Fruit fly (Drosophila melanogaster) whole organism, wandering third instar larva: ENCODE data around the gene senju.

Experiments
- Abd-B ChIP-seq: fragments of >200 bp; optimal IDR thresholded peaks from 2 replicates; lab custom pipeline; 2017; ENCODE audit warnings: missing biosample characterization, missing genetic modification characterization
- CG32264 ChIP-seq: fragments of 200-800 bp; sonication (Bioruptor generic); optimal IDR thresholded peaks from 2 replicates; lab custom pipeline; 2016; ENCODE audit warnings: missing biosample characterization, missing genetic modification characterization
- CG9705 ChIP-seq: fragments of 200-800 bp; sonication (Bioruptor generic); optimal IDR thresholded peaks from 2 replicates; lab custom pipeline; 2018; ENCODE audit warnings: missing biosample characterization, mild to moderate bottlenecking, missing genetic modification characterization
- CrebA ChIP-seq: fragments of 200-800 bp; sonication (Bioruptor generic); optimal IDR thresholded peaks from 2 replicates; lab custom pipeline; 2016; ENCODE audit warnings: missing biosample characterization, mild to moderate bottlenecking, missing genetic modification characterization, borderline replicate concordance
- Dfd ChIP-seq: fragments of >200 bp; optimal IDR thresholded peaks from 2 replicates; lab custom pipeline; 2017; ENCODE audit warnings: missing biosample characterization, missing genetic modification characterization
- Dif ChIP-seq: fragments of 200-275, 200-300 bp; sonication (Bioruptor generic); optimal IDR thresholded peaks from 2 replicates; lab custom pipeline; 2018; ENCODE audit warnings: missing biosample characterization, missing genetic modification characterization; ENCODE audit not compliant: partially characterized antibody
- GATAd ChIP-seq: sonication (Bioruptor generic); optimal IDR thresholded peaks from 2 replicates; lab custom pipeline; 2016; ENCODE audit warnings: missing biosample characterization, missing genetic modification characterization
- HLH106 ChIP-seq: fragments of 200-800 bp; optimal IDR thresholded peaks from 3 replicates; lab custom pipeline; 2019; ENCODE audit warnings: missing biosample characterization, mild to moderate bottlenecking, missing genetic modification characterization, moderate library complexity
- Hnf4 ChIP-seq: fragments of 200-800 bp; sonication (Bioruptor generic); optimal IDR thresholded peaks from 2 replicates; lab custom pipeline; 2016; ENCODE audit warnings: missing biosample characterization, mild to moderate bottlenecking, missing genetic modification characterization
- Hr78 ChIP-seq: fragments of >200 bp; optimal IDR thresholded peaks from 2 replicates; lab custom pipeline; 2017; ENCODE audit warnings: missing biosample characterization, missing genetic modification characterization
- Hr83 ChIP-seq: fragments of 200-300 bp; sonication (Bioruptor generic); optimal IDR thresholded peaks from 2 replicates; lab custom pipeline; 2016; ENCODE audit warnings: missing biosample characterization, mild to moderate bottlenecking, missing genetic modification characterization, moderate library complexity; ENCODE audit not compliant: poor library complexity, severe bottlenecking
- Jra ChIP-seq: sonication (Bioruptor generic); optimal IDR thresholded peaks from 2 replicates; lab custom pipeline; 2016; ENCODE audit warnings: missing biosample characterization, missing genetic modification characterization
- Mio ChIP-seq: sonication (Bioruptor generic); optimal IDR thresholded peaks from 2 replicates; lab custom pipeline; 2016; ENCODE audit warnings: missing biosample characterization, missing genetic modification characterization
- Myc ChIP-seq: fragments of >200 bp; optimal IDR thresholded peaks from 2 replicates; lab custom pipeline; 2017
- N ChIP-seq: fragments of >200 bp; optimal IDR thresholded peaks from 2 replicates; lab custom pipeline; 2018; ENCODE audit warnings: missing biosample characterization, missing external identifiers, missing genetic modification characterization
- OdsH ChIP-seq: fragments of 200-800 bp; sonication (Bioruptor generic); optimal IDR thresholded peaks from 2 replicates; lab custom pipeline; 2016; ENCODE audit warnings: missing biosample characterization, mild to moderate bottlenecking, missing genetic modification characterization
- Rel ChIP-seq, 2 experiments: fragments of 200-800 bp; sonication (Bioruptor generic) in 1 of 2; optimal IDR thresholded peaks; 2 replicates in 1 of 2; 3 replicates in 1 of 2; lab custom pipeline; 2016 to 2019; ENCODE audit warnings: mild to moderate bottlenecking in 2 of 2, missing biosample characterization in 2 of 2, missing genetic modification characterization in 2 of 2, moderate library complexity in 1 of 2
- Sp1 ChIP-seq: fragments of 200-800 bp; sonication (Bioruptor generic); optimal IDR thresholded peaks from 3 replicates; lab custom pipeline; 2019; ENCODE audit warnings: missing biosample characterization, mild to moderate bottlenecking, missing genetic modification characterization, moderate library complexity
- Vsx2 ChIP-seq: fragments of 200-300, 225-300 bp; sonication (Bioruptor generic); optimal IDR thresholded peaks from 2 replicates; lab custom pipeline; 2018; ENCODE audit warnings: missing biosample characterization, missing genetic modification characterization; ENCODE audit not compliant: partially characterized antibody
- br ChIP-seq: fragments of 200-800 bp; sonication (Bioruptor generic); optimal IDR thresholded peaks from 2 replicates; lab custom pipeline; 2016; ENCODE audit warnings: missing biosample characterization, missing genetic modification characterization
- brk ChIP-seq: fragments of 200-800 bp; sonication (Bioruptor generic); optimal IDR thresholded peaks from 2 replicates; lab custom pipeline; 2016; ENCODE audit warnings: missing biosample characterization, mild to moderate bottlenecking, missing genetic modification characterization
- dl ChIP-seq, 2 experiments: fragments of 175-275, 200-275 bp in 1 of 2; fragments of 200-275 bp in 1 of 2; sonication (Bioruptor generic); optimal IDR thresholded peaks; lab custom pipeline; 2018; ENCODE audit warnings: mild to moderate bottlenecking in 2 of 2, missing biosample characterization in 2 of 2, missing genetic modification characterization in 2 of 2, moderate library complexity in 2 of 2; ENCODE audit not compliant: partially characterized antibody in 2 of 2, insufficient read depth in 1 of 2
- dmrt93B ChIP-seq: fragments of 200-800 bp; sonication (Bioruptor generic); optimal IDR thresholded peaks from 2 replicates; lab custom pipeline; 2018; ENCODE audit warnings: missing biosample characterization, mild to moderate bottlenecking, missing genetic modification characterization
- dsf ChIP-seq: sonication (Bioruptor generic); optimal IDR thresholded peaks from 2 replicates; lab custom pipeline; 2016; ENCODE audit warnings: missing biosample characterization, missing genetic modification characterization, borderline replicate concordance
- ey ChIP-seq: fragments of 200-800 bp; sonication (Bioruptor generic); optimal IDR thresholded peaks from 2 replicates; lab custom pipeline; 2016; ENCODE audit warnings: missing biosample characterization, missing genetic modification characterization
- foxo ChIP-seq, 2 experiments: fragments of 200-800 bp; sonication (Bioruptor generic); optimal IDR thresholded peaks; 2 replicates in 1 of 2; 3 replicates in 1 of 2; lab custom pipeline; 2016 to 2017; ENCODE audit warnings: missing biosample characterization in 2 of 2, missing genetic modification characterization in 2 of 2
- fru ChIP-seq: fragments of 200-800 bp; sonication (Bioruptor generic); optimal IDR thresholded peaks from 3 replicates; lab custom pipeline; 2016; ENCODE audit warnings: missing biosample characterization, mild to moderate bottlenecking, missing genetic modification characterization
- h ChIP-seq: fragments of 200-800 bp; sonication (Bioruptor generic); optimal IDR thresholded peaks from 3 replicates; lab custom pipeline; 2016; ENCODE audit warnings: missing biosample characterization, mild to moderate bottlenecking, missing genetic modification characterization
- jim ChIP-seq: fragments of 175-275, 200-325 bp; sonication (Bioruptor generic); optimal IDR thresholded peaks from 2 replicates; lab custom pipeline; 2016; ENCODE audit warnings: missing biosample characterization, mild to moderate bottlenecking, missing genetic modification characterization
- lola ChIP-seq: fragments of >200 bp; optimal IDR thresholded peaks from 2 replicates; lab custom pipeline; 2017; ENCODE audit warnings: missing biosample characterization, missing genetic modification characterization
- pan ChIP-seq: fragments of >200 bp; optimal IDR thresholded peaks from 2 replicates; lab custom pipeline; 2017
- psq ChIP-seq: fragments of 200-800 bp; sonication (Bioruptor generic); optimal IDR thresholded peaks from 3 replicates; lab custom pipeline; 2017; ENCODE audit warnings: missing biosample characterization, mild to moderate bottlenecking, missing genetic modification characterization, moderate library complexity
- rgr ChIP-seq: fragments of 200-800 bp; sonication (Bioruptor generic); optimal IDR thresholded peaks from 3 replicates; lab custom pipeline; 2016; ENCODE audit warnings: missing biosample characterization, mild to moderate bottlenecking, missing genetic modification characterization
- sage ChIP-seq: fragments of 200-800 bp; sonication (Bioruptor generic); optimal IDR thresholded peaks from 2 replicates; lab custom pipeline; 2016; ENCODE audit warnings: missing biosample characterization, mild to moderate bottlenecking, missing genetic modification characterization
- sv ChIP-seq: fragments of 200-800 bp; sonication (Bioruptor generic); optimal IDR thresholded peaks from 3 replicates; lab custom pipeline; 2016; ENCODE audit warnings: missing biosample characterization, missing genetic modification characterization
- usp ChIP-seq: fragments of >200 bp; optimal IDR thresholded peaks from 2 replicates; lab custom pipeline; 2017; ENCODE audit warnings: missing biosample characterization, missing genetic modification characterization
- woc ChIP-seq: sonication (Bioruptor generic); optimal IDR thresholded peaks from 2 replicates; lab custom pipeline; 2016; ENCODE audit warnings: missing biosample characterization, mild to moderate bottlenecking, missing genetic modification characterization

The senju gene

DNA sequence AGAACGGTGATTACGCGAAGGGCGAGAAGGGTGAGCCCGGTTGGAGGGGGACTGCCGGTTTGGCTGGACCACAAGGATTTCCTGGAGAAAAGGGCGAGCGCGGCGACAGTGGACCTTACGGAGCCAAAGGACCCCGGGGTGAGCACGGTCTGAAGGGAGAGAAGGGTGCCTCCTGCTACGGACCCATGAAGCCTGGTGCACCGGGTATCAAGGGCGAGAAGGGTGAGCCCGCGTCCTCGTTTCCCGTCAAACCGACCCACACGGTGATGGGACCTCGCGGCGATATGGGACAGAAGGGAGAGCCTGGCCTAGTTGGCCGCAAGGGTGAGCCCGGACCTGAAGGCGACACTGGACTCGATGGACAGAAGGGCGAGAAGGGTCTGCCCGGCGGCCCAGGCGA lies 21.2 kb upstream of the senju start:
- no peak for TF ChIP-seq Rel (GFP tag; optimal IDR thresholded peaks at IDR 0.05; lab: Kevin White, UChicago)
- TF ChIP-seq Rel (tag; optimal IDR thresholded peaks at IDR 0.05; lab: Kevin White, UChicago) = no peak

dm6 chr2L:5031886-5032285 lies 20.8 kb upstream of the senju start:
- TF ChIP-seq Abd-B (GFP tag; lab: Kevin White, UChicago) = no peak
- TF ChIP-seq Dfd (GFP tag; lab: Kevin White, UChicago) = peak; percentile 96

DNA sequence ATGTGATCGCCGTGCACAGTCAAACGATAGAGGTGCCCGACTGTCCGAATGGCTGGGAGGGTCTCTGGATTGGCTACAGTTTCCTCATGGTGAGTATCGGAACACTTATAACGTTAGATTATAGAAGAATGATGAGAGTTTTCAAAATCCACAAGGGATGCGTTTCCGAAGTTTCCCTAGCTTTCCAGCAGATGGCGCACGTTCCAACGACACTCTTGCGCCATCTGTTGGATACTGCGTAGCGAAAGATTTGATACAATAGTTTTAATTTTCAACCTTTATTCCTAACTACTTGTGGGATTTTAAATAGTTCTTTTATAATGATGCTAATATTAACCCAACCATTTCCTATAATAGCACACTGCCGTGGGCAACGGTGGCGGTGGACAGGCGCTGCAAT lies 16.5 kb upstream of the senju start:
- TF ChIP-seq GATAd (GFP tag; lab: Kevin White, UChicago) (no peak), Myc (lab: Kevin White, UChicago) (no peak), Sp1 (no peak)
- TF ChIP-seq, all 38 proteins: peak for 0

DNA sequence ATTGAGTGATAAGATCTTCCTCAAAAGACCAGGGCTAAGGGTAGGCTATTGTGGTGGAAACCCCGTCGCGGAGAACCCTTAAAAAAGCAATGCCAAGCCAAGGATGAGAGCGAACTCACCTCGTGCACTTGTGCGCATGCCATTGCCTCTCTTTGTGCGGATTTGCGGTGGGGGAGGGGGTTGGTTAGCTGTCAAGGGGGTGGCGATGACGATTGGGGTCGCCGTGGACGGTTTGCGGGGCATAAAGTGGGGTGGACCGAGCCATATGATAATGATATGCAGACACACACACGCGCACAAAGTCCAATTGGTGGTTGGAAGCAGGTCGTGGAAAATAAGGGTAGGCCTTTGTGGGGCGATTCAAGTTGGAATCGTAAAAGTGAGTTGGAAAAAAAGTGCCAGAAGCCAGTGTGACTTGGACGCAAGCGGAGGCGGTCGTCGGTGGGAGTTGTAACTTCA lies 15.2 kb upstream of the senju start, which contains the start of the genes CG14042 and SP555:
Gene CG14042, plus strand, starts transcription at position 308 of the 459 bp plus-strand sequence.
Gene SP555, plus strand, starts transcription at position 308 of the 459 bp plus-strand sequence.
- TF ChIP-seq brk (GFP tag; lab: Kevin White, UChicago) (no peak), N (no peak), Hr78 (GFP tag; lab: Kevin White, UChicago) (no peak), Rel (GFP tag; optimal IDR thresholded peaks at IDR 0.05; lab: Kevin White, UChicago) (no peak), Rel (tag; optimal IDR thresholded peaks at IDR 0.05; lab: Kevin White, UChicago) (no peak), br (no peak), dmrt93B (GFP tag; lab: Kevin White, UChicago) (no peak), GATAd (GFP tag; lab: Kevin White, UChicago) (no peak), Abd-B (GFP tag; lab: Kevin White, UChicago) (no peak)

DNA sequence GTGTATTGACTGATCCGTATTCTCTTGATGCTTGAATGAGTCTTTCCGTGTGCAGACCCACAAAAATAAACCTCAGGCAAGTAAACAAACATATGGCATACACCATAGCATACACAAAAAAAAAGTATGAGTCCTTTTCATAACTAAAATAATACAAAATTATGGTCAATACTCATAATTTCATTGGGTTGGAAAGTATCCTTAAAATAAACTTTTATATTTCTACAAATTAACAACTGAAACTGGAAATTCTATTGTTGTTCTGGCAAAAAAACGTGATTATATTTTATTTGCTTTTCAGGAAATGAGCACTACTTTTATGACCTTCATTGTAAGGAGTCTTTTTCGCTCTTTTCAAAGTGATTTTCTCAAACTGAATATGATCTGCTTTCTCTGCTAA lies 10.6 kb upstream of the senju start:
- TF ChIP-seq usp = no peak
- no peak for TF ChIP-seq Dfd (GFP tag; lab: Kevin White, UChicago)
- TF ChIP-seq CG9705 = no peak
- no peak for TF ChIP-seq fru (GFP tag; lab: Kevin White, UChicago)
- TF ChIP-seq lola (GFP tag; lab: Kevin White, UChicago) = no peak
- TF ChIP-seq foxo (GFP tag; optimal IDR thresholded peaks at IDR 0.05; lab: Kevin White, UChicago) = no peak
- no peak for TF ChIP-seq Dif (GFP tag; lab: Kevin White, UChicago)

dm6 chr2L:5043043-5043442 lies 9.6 kb upstream of the senju start, which contains the start of the genes CG33995, CG44000 and CG44001:
TSS of gene CG33995 (plus strand) at chr2L:5043270.
TSS of gene CG44000 (plus strand) at chr2L:5043270.
TSS of gene CG44001 (plus strand) at chr2L:5043270.
- no peak for TF ChIP-seq CrebA
- no peak for TF ChIP-seq dl (GFP tag; optimal IDR thresholded peaks at IDR 0.05; lab: Kevin White, UChicago; ENCODE audit: insufficient read depth in 1 of 2, partially characterized antibody in 2 of 2)
- TF ChIP-seq woc = no peak
- no peak for TF ChIP-seq dsf (GFP tag; lab: Kevin White, UChicago)
- no peak for TF ChIP-seq GATAd (GFP tag; lab: Kevin White, UChicago)
- TF ChIP-seq Dfd (GFP tag; lab: Kevin White, UChicago) = no peak
- TF ChIP-seq h (GFP tag; lab: Kevin White, UChicago) = peak; percentile 51
- no peak for TF ChIP-seq Mio
- peak; percentile 85 for TF ChIP-seq Hr83 (GFP tag; lab: Kevin White, UChicago)
- peak; percentile 44 for TF ChIP-seq sage (GFP tag; lab: Kevin White, UChicago)
- peak; percentile 7 for TF ChIP-seq psq (GFP tag; lab: Kevin White, UChicago)
- TF ChIP-seq HLH106 (tag; lab: Kevin White, UChicago) = peak; percentile 48
- no peak for TF ChIP-seq pan (lab: Kevin White, UChicago)
- peak; percentile 61 for TF ChIP-seq br
- TF ChIP-seq fru (GFP tag; lab: Kevin White, UChicago) = peak; percentile 50
- peak; percentile 5 for TF ChIP-seq dmrt93B (GFP tag; lab: Kevin White, UChicago)
- no peak for TF ChIP-seq Hr78 (GFP tag; lab: Kevin White, UChicago)
- peak; percentile 52 for TF ChIP-seq CG9705
- no peak for TF ChIP-seq CG32264
- no peak for TF ChIP-seq jim (GFP tag; lab: Kevin White, UChicago)
- TF ChIP-seq Jra (GFP tag; lab: Kevin White, UChicago) = peak; percentile 31
- TF ChIP-seq Myc (lab: Kevin White, UChicago) = no peak
- TF ChIP-seq Dif (GFP tag; lab: Kevin White, UChicago) = no peak
- TF ChIP-seq usp = no peak
- TF ChIP-seq Rel (GFP tag; optimal IDR thresholded peaks at IDR 0.05; lab: Kevin White, UChicago) = no peak
- peak; percentile 57 for TF ChIP-seq Rel (tag; optimal IDR thresholded peaks at IDR 0.05; lab: Kevin White, UChicago)
- TF ChIP-seq foxo (GFP tag; optimal IDR thresholded peaks at IDR 0.05; lab: Kevin White, UChicago) = peak in 1 of 2 experiments; percentile 74
- TF ChIP-seq Hnf4 (GFP tag; lab: Kevin White, UChicago) = no peak
- no peak for TF ChIP-seq Vsx2 (GFP tag; lab: Kevin White, UChicago)
- TF ChIP-seq Sp1 = peak; percentile 52
- TF ChIP-seq OdsH (GFP tag; lab: Kevin White, UChicago) = peak; percentile 20
- TF ChIP-seq rgr (GFP tag; lab: Kevin White, UChicago) = peak; percentile 74
- TF ChIP-seq sv (GFP tag; lab: Kevin White, UChicago) = peak; percentile 42
- TF ChIP-seq ey (GFP tag; lab: Kevin White, UChicago) = peak; percentile 14
- TF ChIP-seq Abd-B (GFP tag; lab: Kevin White, UChicago) = no peak
